Worm (Caenorhabditis elegans) whole organism, L4 larva: ENCODE results near the gene F21C10.9.
A peak's percentile ranks its signal among the peaks of the same experiment; 100 is the strongest.

Experiments used
- D1046.2 ChIP-seq: fragments of 200-800 bp; sonication (Bioruptor generic); IDR thresholded peaks from 2 replicates; pipeline ENCODE4 v1.3.6; 2022; ENCODE audit warnings: missing genetic modification characterization, missing compliant biosample characterization
- F10B5.3 ChIP-seq: sonication (generic microtip); optimal IDR thresholded peaks from 2 replicates; lab custom pipeline; 2016; ENCODE audit warnings: mild to moderate bottlenecking, missing genetic modification characterization, missing compliant biosample characterization
- F26F4.8 ChIP-seq: fragments of 200-800 bp; sonication (Bioruptor generic); conservative IDR thresholded peaks from 2 replicates; pipeline ENCODE4 v1.3.6; 2022; ENCODE audit warnings: missing genetic modification characterization, missing compliant biosample characterization
- F37D6.2 ChIP-seq: sonication (generic microtip); optimal IDR thresholded peaks from 2 replicates; lab custom pipeline; 2016; ENCODE audit warnings: mild to moderate bottlenecking, missing genetic modification characterization, missing compliant biosample characterization
- F44E2.7 ChIP-seq: fragments of 200-800 bp; sonication (Bioruptor generic); IDR thresholded peaks from 2 replicates; pipeline ENCODE4 v2.1.2; 2022; ENCODE audit warnings: missing genetic modification characterization, missing compliant biosample characterization
- F49E8.2 ChIP-seq: sonication (generic microtip); optimal IDR thresholded peaks from 2 replicates; lab custom pipeline; 2016; ENCODE audit warnings: missing compliant biosample characterization, mild to moderate bottlenecking, missing genetic modification characterization, borderline replicate concordance
- R02D3.7 ChIP-seq: fragments of 150-350 bp; sonication (generic microtip); optimal IDR thresholded peaks from 3 replicates; lab custom pipeline; 2014; ENCODE audit warnings: missing biosample characterization, missing genetic modification characterization
- T26A8.4 ChIP-seq: fragments of 200-800 bp; sonication (Bioruptor generic); IDR thresholded peaks from 2 replicates; pipeline ENCODE4 v1.3.6; 2022; ENCODE audit warnings: missing genetic modification characterization, missing compliant biosample characterization
- Y75B8A.6 ChIP-seq: fragments of 200-800 bp; sonication (Bioruptor generic); IDR thresholded peaks from 2 replicates; pipeline ENCODE4 v1.3.6; 2022; ENCODE audit warnings: missing genetic modification reagents, missing genetic modification characterization, missing compliant biosample characterization
- ZK337.2 ChIP-seq: fragments of 200-800 bp; sonication (Bioruptor generic); IDR thresholded peaks from 2 replicates; pipeline ENCODE4 v1.3.6; 2022; ENCODE audit warnings: missing genetic modification reagents, missing genetic modification characterization, missing compliant biosample characterization
- aha-1 ChIP-seq: fragments of 150-350 bp; peaks from one replicate; lab custom pipeline; 2014; ENCODE audit warnings: missing biosample characterization, missing genetic modification characterization
- aly-2 ChIP-seq: sonication (generic microtip); optimal IDR thresholded peaks from 2 replicates; lab custom pipeline; 2018; ENCODE audit warnings: missing biosample characterization, missing genetic modification characterization
- arid-1 ChIP-seq: fragments of 200-800 bp; sonication (Bioruptor generic); conservative IDR thresholded peaks from 2 replicates; pipeline ENCODE4 v1.3.6; 2022; ENCODE audit warnings: missing genetic modification reagents, missing genetic modification characterization, missing compliant biosample characterization
- attf-4 ChIP-seq: sonication (generic microtip); optimal IDR thresholded peaks from 3 replicates; lab custom pipeline; 2017; ENCODE audit warnings: missing biosample characterization, missing genetic modification characterization
- ceh-20 ChIP-seq: fragments of 200-800 bp; sonication (Bioruptor generic); IDR thresholded peaks from 2 replicates; pipeline ENCODE4 v1.3.6; 2022; ENCODE audit warnings: missing genetic modification reagents, missing genetic modification characterization, missing compliant biosample characterization
- ces-1 ChIP-seq: fragments of 150-350 bp; sonication (generic microtip); optimal IDR thresholded peaks from 4 replicates; lab custom pipeline; 2014; ENCODE audit warnings: missing biosample characterization, missing genetic modification reagents, missing genetic modification characterization
- cey-2 ChIP-seq: sonication (generic microtip); optimal IDR thresholded peaks from 3 replicates; lab custom pipeline; 2017; ENCODE audit warnings: missing genetic modification characterization, mild to moderate bottlenecking, missing compliant biosample characterization, antibody characterized with exemption, borderline replicate concordance; ENCODE audit not compliant: insufficient read depth
- daf-12 ChIP-seq: fragments of 150-350 bp; optimal IDR thresholded peaks from 2 replicates; lab custom pipeline; 2014; ENCODE audit warnings: missing biosample characterization, missing genetic modification reagents, missing genetic modification characterization
- dmd-6 ChIP-seq: fragments of 200-800 bp; sonication (Bioruptor generic); IDR thresholded peaks from 2 replicates; pipeline ENCODE4 v1.3.6; 2022; ENCODE audit warnings: missing genetic modification reagents, missing genetic modification characterization, missing compliant biosample characterization
- dmd-8 ChIP-seq: fragments of 200-800 bp; sonication (Bioruptor generic); IDR thresholded peaks from 2 replicates; pipeline ENCODE4 v1.3.6; 2022; ENCODE audit warnings: missing genetic modification characterization, missing compliant biosample characterization
- dve-1 ChIP-seq: sonication (generic microtip); optimal IDR thresholded peaks from 2 replicates; lab custom pipeline; 2017; ENCODE audit warnings: antibody characterized with exemption, mild to moderate bottlenecking, missing genetic modification characterization, missing compliant biosample characterization; ENCODE audit not compliant: insufficient read depth
- fkh-10 ChIP-seq: fragments of 150-350 bp; optimal IDR thresholded peaks from 2 replicates; lab custom pipeline; 2014; ENCODE audit warnings: missing biosample characterization, missing genetic modification reagents, missing genetic modification characterization
- hif-1 ChIP-seq, 2 experiments: sonication (generic microtip); optimal IDR thresholded peaks; 2 replicates each; lab custom pipeline; 2016 to 2017; ENCODE audit warnings: missing compliant biosample characterization in 2 of 2, missing genetic modification characterization in 2 of 2, missing genetic modification reagents in 2 of 2, missing genotype in 2 of 2, mild to moderate bottlenecking in 1 of 2
- hlh-11 ChIP-seq: fragments of 200-800 bp; sonication (Bioruptor generic); optimal IDR thresholded peaks from 2 replicates; lab custom pipeline; 2018; ENCODE audit warnings: mild to moderate bottlenecking, missing genetic modification characterization, missing compliant biosample characterization
- hmg-1.1 ChIP-seq: fragments of 200-800 bp; sonication (Bioruptor generic); IDR thresholded peaks from 2 replicates; pipeline ENCODE4 v1.3.6; 2022; ENCODE audit warnings: missing genetic modification reagents, missing genetic modification characterization, missing compliant biosample characterization
- jun-1 ChIP-seq: fragments of 150-350 bp; optimal IDR thresholded peaks from 2 replicates; lab custom pipeline; 2014; ENCODE audit warnings: missing biosample characterization, missing genetic modification reagents, missing genetic modification characterization
- lin-13 ChIP-seq: fragments of 150-350 bp; optimal IDR thresholded peaks from 2 replicates; lab custom pipeline; 2014; ENCODE audit warnings: missing biosample characterization, missing genetic modification reagents, missing genetic modification characterization
- lin-38 ChIP-seq: fragments of 200-800 bp; sonication (Bioruptor generic); IDR thresholded peaks from 2 replicates; pipeline ENCODE4 v1.3.6; 2022; ENCODE audit warnings: missing genetic modification reagents, missing genetic modification characterization, missing compliant biosample characterization
- lsy-2 ChIP-seq, 2 experiments: fragments of 150-350 bp in 1 of 2; sonication (generic microtip) in 1 of 2; optimal IDR thresholded peaks; 2 replicates each; lab custom pipeline; 2014 to 2017; ENCODE audit warnings: missing biosample characterization in 2 of 2, missing genetic modification characterization in 2 of 2
- madf-9 ChIP-seq: fragments of 200-800 bp; sonication (Bioruptor generic); conservative IDR thresholded peaks from 2 replicates; pipeline ENCODE4 v1.3.6; 2022; ENCODE audit warnings: missing genetic modification reagents, missing genetic modification characterization, missing compliant biosample characterization
- mes-2 ChIP-seq: sonication (generic microtip); optimal IDR thresholded peaks from 2 replicates; lab custom pipeline; 2016; ENCODE audit warnings: missing genotype, mild to moderate bottlenecking, missing genetic modification characterization, missing compliant biosample characterization; ENCODE audit not compliant: poor library complexity, severe bottlenecking
- mxl-2 ChIP-seq: fragments of 200-800 bp; sonication (Bioruptor generic); conservative IDR thresholded peaks from 2 replicates; pipeline ENCODE4 v1.3.6; 2022; ENCODE audit warnings: missing genetic modification reagents, missing genetic modification characterization, missing compliant biosample characterization
- mxl-3 ChIP-seq: fragments of 200-800 bp; sonication (Bioruptor generic); optimal IDR thresholded peaks from 2 replicates; lab custom pipeline; 2018; ENCODE audit warnings: mild to moderate bottlenecking, missing genetic modification characterization, missing compliant biosample characterization
- nhr-10 ChIP-seq: fragments of 150-350 bp; optimal IDR thresholded peaks from 2 replicates; lab custom pipeline; 2014; ENCODE audit warnings: missing biosample characterization, missing genetic modification characterization
- nhr-102 ChIP-seq: sonication (generic microtip); optimal IDR thresholded peaks from 2 replicates; lab custom pipeline; 2016; ENCODE audit warnings: mild to moderate bottlenecking, missing genetic modification characterization, moderate library complexity, missing compliant biosample characterization
- nhr-111 ChIP-seq: fragments of 200-800 bp; sonication (Bioruptor generic); optimal IDR thresholded peaks from 2 replicates; lab custom pipeline; 2018; ENCODE audit warnings: mild to moderate bottlenecking, missing genetic modification characterization, missing compliant biosample characterization
- nhr-237 ChIP-seq: sonication (generic microtip); optimal IDR thresholded peaks from 2 replicates; lab custom pipeline; 2017; ENCODE audit warnings: missing biosample characterization, missing genetic modification characterization
- nhr-41 ChIP-seq: fragments of 200-800 bp; sonication (Bioruptor generic); IDR thresholded peaks from 2 replicates; pipeline ENCODE4 v1.3.6; 2022; ENCODE audit warnings: missing genetic modification reagents, missing genetic modification characterization, missing compliant biosample characterization
- nhr-42 ChIP-seq: fragments of 200-800 bp; sonication (Bioruptor generic); IDR thresholded peaks from 2 replicates; pipeline ENCODE4 v1.3.6; 2022; ENCODE audit warnings: missing genetic modification characterization, missing compliant biosample characterization
- nhr-76 ChIP-seq: fragments of 150-350 bp; optimal IDR thresholded peaks from 2 replicates; lab custom pipeline; 2014; ENCODE audit warnings: missing biosample characterization, missing genetic modification characterization
- saeg-2 ChIP-seq: fragments of 200-800 bp; sonication (Bioruptor generic); IDR thresholded peaks from 2 replicates; pipeline ENCODE4 v1.3.6; 2022; ENCODE audit warnings: missing genetic modification reagents, missing genetic modification characterization, missing compliant biosample characterization
- sdz-12 ChIP-seq: fragments of 200-800 bp; sonication (Bioruptor generic); optimal IDR thresholded peaks from 2 replicates; lab custom pipeline; 2018; ENCODE audit warnings: mild to moderate bottlenecking, missing genetic modification characterization, missing compliant biosample characterization
- skn-1 ChIP-seq: fragments of 150-350 bp; optimal IDR thresholded peaks from 2 replicates; lab custom pipeline; 2014; ENCODE audit warnings: missing biosample characterization, missing genetic modification characterization
- tag-97 ChIP-seq: fragments of 200-800 bp; sonication (Bioruptor generic); IDR thresholded peaks from 2 replicates; pipeline ENCODE4 v1.3.6; 2022; ENCODE audit warnings: missing genetic modification characterization, missing compliant biosample characterization
- tra-1 ChIP-seq: fragments of 200-800 bp; sonication (Bioruptor generic); IDR thresholded peaks from 2 replicates; pipeline ENCODE4 v1.3.6; 2022; ENCODE audit warnings: missing genetic modification reagents, missing genetic modification characterization, missing compliant biosample characterization
- unc-130 ChIP-seq: sonication (generic microtip); optimal IDR thresholded peaks from 2 replicates; lab custom pipeline; 2016; ENCODE audit warnings: missing genetic modification reagents, missing genetic modification characterization, missing compliant biosample characterization
- zag-1 ChIP-seq: fragments of 150-350 bp; optimal IDR thresholded peaks from 2 replicates; lab custom pipeline; 2014; ENCODE audit warnings: missing biosample characterization, missing genetic modification characterization
- zfp-2 ChIP-seq: sonication (generic microtip); optimal IDR thresholded peaks from 2 replicates; lab custom pipeline; 2016; ENCODE audit warnings: mild to moderate bottlenecking, missing genetic modification characterization, missing compliant biosample characterization
- zfp-3 ChIP-seq: fragments of 200-800 bp; sonication (Bioruptor generic); conservative IDR thresholded peaks from 2 replicates; pipeline ENCODE4 v1.3.6; 2022; ENCODE audit warnings: missing genetic modification reagents, missing genetic modification characterization, missing compliant biosample characterization
- ztf-11 ChIP-seq: fragments of 150-350 bp; optimal IDR thresholded peaks from 2 replicates; lab custom pipeline; 2014; ENCODE audit warnings: missing biosample characterization, missing genetic modification characterization
- ztf-7 ChIP-seq: fragments of 150-350 bp; optimal IDR thresholded peaks from 2 replicates; lab custom pipeline; 2014; ENCODE audit warnings: missing biosample characterization, missing genetic modification characterization

Gene F21C10.9

ce11 chrV:9079965-9080432 is 18.5 kb downstream of the F21C10.9 start (continued):
- TF ChIP-seq F37D6.2 (tag; lab: Kevin White, UChicago) (no peak), mxl-2 (GFP tag; lab: Robert Waterston, UW) (0 out of 2 replicates have a peak, but pooled peaks have one; percentile 7), nhr-10 (tag; lab: Kevin White, UChicago) (peak; percentile 54), ztf-11 (tag; lab: Kevin White, UChicago) (no peak), jun-1 (no peak), D1046.2 (GFP tag; lab: Robert Waterston, UW) (no peak), ztf-7 (tag; lab: Kevin White, UChicago) (no peak), saeg-2 (peak; percentile 74; the same call in 1 of the 2 replicates), ces-1 (GFP tag; lab: Kevin White, UChicago) (no peak), cey-2 (tag; lab: Kevin White, UChicago) (no peak), dmd-6 (peak; percentile 98), attf-4 (no peak), ZK337.2 (no peak), F10B5.3 (tag; lab: Kevin White, UChicago) (no peak), dmd-8 (no peak), daf-12 (tag; lab: Kevin White, UChicago) (no peak), tag-97 (GFP tag; lab: Robert Waterston, UW) (no peak), hif-1 (tag; optimal IDR thresholded peaks at IDR 0.05; lab: Kevin White, UChicago) (peak in 1 of 2 experiments; percentile 96), hmg-1.1 (GFP tag; lab: Robert Waterston, UW) (no peak), lin-38 (GFP tag; lab: Robert Waterston, UW) (no peak), aly-2 (tag; lab: Kevin White, UChicago) (no peak), lin-13 (GFP tag; lab: Kevin White, UChicago) (peak; percentile 36), nhr-41 (GFP tag; lab: Robert Waterston, UW) (peak; percentile 64; the same call in 1 of the 2 replicates), fkh-10 (GFP tag; lab: Kevin White, UChicago) (no peak), T26A8.4 (peak; percentile 67), ceh-20 (GFP tag; lab: Robert Waterston, UW) (no peak), zag-1 (no peak), mes-2 (tag; lab: Kevin White, UChicago) (no peak), Y75B8A.6 (GFP tag; lab: Robert Waterston, UW) (0 out of 2 replicates have a peak, but pooled peaks have one; percentile 31), unc-130 (no peak), nhr-111 (GFP tag; lab: Kevin White, UChicago) (no peak), sdz-12 (no peak), nhr-76 (tag; lab: Kevin White, UChicago) (no peak), zfp-2 (tag; lab: Kevin White, UChicago) (no peak), hlh-11 (peak; percentile 96), dve-1 (tag; lab: Kevin White, UChicago) (peak; percentile 85), madf-9 (GFP tag; lab: Robert Waterston, UW) (no peak), F44E2.7 (GFP tag; lab: Robert Waterston, UW) (no peak), R02D3.7 (tag; lab: Kevin White, UChicago) (no peak), F49E8.2 (tag; lab: Kevin White, UChicago) (no peak), mxl-3 (peak; percentile 83), zfp-3 (GFP tag; lab: Robert Waterston, UW) (peak; percentile 71; the same call in 1 of the 2 replicates), nhr-237 (no peak), skn-1 (no peak), arid-1 (GFP tag; lab: Robert Waterston, UW) (no peak), aha-1 (peak; percentile 89), F26F4.8 (GFP tag; lab: Robert Waterston, UW) (no peak), tra-1 (GFP tag; lab: Robert Waterston, UW) (peak; percentile 88), nhr-42 (GFP tag; lab: Robert Waterston, UW) (no peak), nhr-102 (tag; lab: Kevin White, UChicago) (peak; percentile 41), lsy-2 (tag; optimal IDR thresholded peaks at IDR 0.05; lab: Kevin White, UChicago) (no peak)
